Worm (Caenorhabditis elegans): ENCODE results near the gene R09H10.3.

DNA sequence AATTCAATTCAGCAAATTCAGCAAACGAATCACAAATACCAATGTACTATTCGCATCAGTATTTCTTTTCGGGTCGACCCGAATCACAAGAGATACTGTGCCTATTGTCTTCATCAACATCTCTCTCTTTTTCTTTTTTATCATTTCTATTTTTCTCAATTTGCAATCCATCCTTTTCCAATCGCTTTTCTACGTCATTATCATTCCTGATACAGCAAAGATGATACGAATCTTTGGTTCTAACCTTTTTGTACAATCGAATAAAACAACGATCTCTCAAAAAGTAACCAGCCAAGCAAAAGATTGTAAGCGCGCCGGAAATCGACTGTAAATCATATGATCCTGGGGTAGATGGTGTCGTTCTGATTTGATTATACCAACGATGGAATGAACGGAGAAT lies 3.1 kb downstream of the R09H10.3 start:
- no peak for TF ChIP-seq ama-1 (optimal IDR thresholded peaks at IDR 0.05)
- no peak for TF ChIP-seq F13H6.1 (tag; optimal IDR thresholded peaks at IDR 0.05)
- TF ChIP-seq elt-4 (tag; optimal IDR thresholded peaks at IDR 0.05), result no peak
- TF ChIP-seq lim-6 (tag; optimal IDR thresholded peaks at IDR 0.05), result no peak
- no peak for TF ChIP-seq unc-86 (tag; optimal IDR thresholded peaks at IDR 0.05)
- TF ChIP-seq fax-1 (tag; optimal IDR thresholded peaks at IDR 0.05), result no peak
- no peak for TF ChIP-seq lin-11 (tag; optimal IDR thresholded peaks at IDR 0.05)
- TF ChIP-seq dmd-4 (tag; optimal IDR thresholded peaks at IDR 0.05; ENCODE audit: borderline replicate concordance), result no peak
- no peak for TF ChIP-seq unc-3 (GFP tag; conservative IDR thresholded peaks at IDR 0.05)
- TF ChIP-seq unc-3 (tag; optimal IDR thresholded peaks at IDR 0.05), result no peak
- no peak for TF ChIP-seq nhr-11 (tag; optimal IDR thresholded peaks at IDR 0.05)
- no peak for TF ChIP-seq ceh-30 (tag; optimal IDR thresholded peaks at IDR 0.05)
- TF ChIP-seq rnt-1 (tag; optimal IDR thresholded peaks at IDR 0.05), result no peak

Data from whole organism, late embryonic.